Fruit fly (Drosophila melanogaster): ENCODE data around the gene Galt.

Gene Galt

dm6 chr2L:6673211-6674012 lies 5.6 kb upstream of the Galt start, which contains the start of gene Spn27A (continued):
- TF ChIP-seq CG31365 (tag; optimal IDR thresholded peaks at IDR 0.05): no peak
- no peak for TF ChIP-seq grn (GFP tag; optimal IDR thresholded peaks at IDR 0.05)
- peak; percentile 38 for TF ChIP-seq CG30020 (tag; optimal IDR thresholded peaks at IDR 0.05)
- TF ChIP-seq Dek (tag; optimal IDR thresholded peaks at IDR 0.05): peak; percentile 43
- TF ChIP-seq stwl (tag; optimal IDR thresholded peaks at IDR 0.05): peak; percentile 90
- TF ChIP-seq ab (GFP tag; optimal IDR thresholded peaks at IDR 0.05): no peak
- peak; percentile 5; the same call in 1 of the 2 replicates for TF ChIP-seq CG4360 (GFP tag; IDR thresholded peaks at IDR 0.05)
- no peak for TF ChIP-seq dmrt99B (tag; optimal IDR thresholded peaks at IDR 0.05)
- peak; percentile 86 for TF ChIP-seq nom (GFP tag; optimal IDR thresholded peaks at IDR 0.05)
- peak; percentile 27 for TF ChIP-seq Mes4 (GFP tag; optimal IDR thresholded peaks at IDR 0.05)
- TF ChIP-seq kay (GFP tag; optimal IDR thresholded peaks at IDR 0.05): peak; percentile 53
- no peak for TF ChIP-seq hkb (optimal IDR thresholded peaks at IDR 0.05)
- peak; percentile 50; the same call in 1 of the 2 replicates for TF ChIP-seq hkb (GFP tag; IDR thresholded peaks at IDR 0.05)
- no peak for TF ChIP-seq CG11560 (tag; IDR thresholded peaks at IDR 0.05)
- peak; percentile 15 for TF ChIP-seq tup (GFP tag; optimal IDR thresholded peaks at IDR 0.05)
- no peak for TF ChIP-seq CG7987 (GFP tag; optimal IDR thresholded peaks at IDR 0.05)
- no peak for TF ChIP-seq CG31388 (GFP tag; optimal IDR thresholded peaks at IDR 0.05)
- no peak; the same call in 2 of the 3 replicates for TF ChIP-seq Optix (GFP tag; IDR thresholded peaks at IDR 0.05)
- TF ChIP-seq Aef1 (GFP tag; IDR thresholded peaks at IDR 0.05): peak; percentile 35; the same call in 1 of the 3 replicates
- no peak for TF ChIP-seq ato (GFP tag; IDR thresholded peaks at IDR 0.05; ENCODE audit: partially characterized antibody)
- TF ChIP-seq Dad (GFP tag; optimal IDR thresholded peaks at IDR 0.05): peak; percentile 54
- peak; percentile 51 for TF ChIP-seq jing (GFP tag; optimal IDR thresholded peaks at IDR 0.05)
- peak; percentile 46 for TF ChIP-seq NC2β (GFP tag; optimal IDR thresholded peaks at IDR 0.05)
- TF ChIP-seq Antp (GFP tag; optimal IDR thresholded peaks at IDR 0.05): peak; percentile 50
- TF ChIP-seq CG31441 (GFP tag; IDR thresholded peaks at IDR 0.05): no peak; the same call in 1 of the 2 replicates
- TF ChIP-seq Neu2 (GFP tag; optimal IDR thresholded peaks at IDR 0.05; ENCODE audit: borderline replicate concordance): no peak
- TF ChIP-seq CG10543 (GFP tag; optimal IDR thresholded peaks at IDR 0.05): peak; percentile 23
- no peak for TF ChIP-seq tna (GFP tag; IDR thresholded peaks at IDR 0.05; ENCODE audit: partially characterized antibody)
- TF ChIP-seq CG10321 (GFP tag; IDR thresholded peaks at IDR 0.05): no peak
- TF ChIP-seq CG6813 (GFP tag; optimal IDR thresholded peaks at IDR 0.05): peak; percentile 25
- peak; percentile 93 for TF ChIP-seq vvl (GFP tag; IDR thresholded peaks at IDR 0.05)
- peak; percentile 50 for TF ChIP-seq zen (tag; optimal IDR thresholded peaks at IDR 0.05)
- peak; percentile 25 for TF ChIP-seq Six4 (GFP tag; optimal IDR thresholded peaks at IDR 0.05)
- TF ChIP-seq D19B (GFP tag; optimal IDR thresholded peaks at IDR 0.05): peak; percentile 40
- no peak for TF ChIP-seq CG31224 (GFP tag; IDR thresholded peaks at IDR 0.05)
- peak; percentile 32; the same call in 1 of the 2 replicates for TF ChIP-seq onecut (GFP tag; IDR thresholded peaks at IDR 0.05)
- TF ChIP-seq schlank (tag; optimal IDR thresholded peaks at IDR 0.05): no peak
- peak; percentile 64 for TF ChIP-seq Asciz (GFP tag; optimal IDR thresholded peaks at IDR 0.05)
- peak; percentile 75 for TF ChIP-seq pzg (GFP tag; optimal IDR thresholded peaks at IDR 0.05)
- TF ChIP-seq ase (GFP tag; IDR thresholded peaks at IDR 0.05): no peak
- TF ChIP-seq gfzf (GFP tag; optimal IDR thresholded peaks at IDR 0.05): peak; percentile 57
- TF ChIP-seq grau (tag; optimal IDR thresholded peaks at IDR 0.05): peak; percentile 54
- no peak for TF ChIP-seq CG2129 (GFP tag; IDR thresholded peaks at IDR 0.05; ENCODE audit: partially characterized antibody)
- peak; percentile 29 for TF ChIP-seq ind (GFP tag; optimal IDR thresholded peaks at IDR 0.05)
- TF ChIP-seq TFAM (GFP tag; optimal IDR thresholded peaks at IDR 0.05): no peak
- TF ChIP-seq Ssrp (tag; optimal IDR thresholded peaks at IDR 0.05): peak; percentile 64
- 0 out of 2 replicates have a peak, but pooled peaks have one; percentile 10 for TF ChIP-seq CG6689 (GFP tag; IDR thresholded peaks at IDR 0.05)
- no peak for TF ChIP-seq da (GFP tag; optimal IDR thresholded peaks at IDR 0.05)
- peak; percentile 29; the same call in 1 of the 2 replicates for TF ChIP-seq lmd (GFP tag; IDR thresholded peaks at IDR 0.05)

All from whole organism, embryonic.